Worm (Caenorhabditis elegans): ENCODE measurements around the gene K09C8.9.

K09C8.9 gene

DNA sequence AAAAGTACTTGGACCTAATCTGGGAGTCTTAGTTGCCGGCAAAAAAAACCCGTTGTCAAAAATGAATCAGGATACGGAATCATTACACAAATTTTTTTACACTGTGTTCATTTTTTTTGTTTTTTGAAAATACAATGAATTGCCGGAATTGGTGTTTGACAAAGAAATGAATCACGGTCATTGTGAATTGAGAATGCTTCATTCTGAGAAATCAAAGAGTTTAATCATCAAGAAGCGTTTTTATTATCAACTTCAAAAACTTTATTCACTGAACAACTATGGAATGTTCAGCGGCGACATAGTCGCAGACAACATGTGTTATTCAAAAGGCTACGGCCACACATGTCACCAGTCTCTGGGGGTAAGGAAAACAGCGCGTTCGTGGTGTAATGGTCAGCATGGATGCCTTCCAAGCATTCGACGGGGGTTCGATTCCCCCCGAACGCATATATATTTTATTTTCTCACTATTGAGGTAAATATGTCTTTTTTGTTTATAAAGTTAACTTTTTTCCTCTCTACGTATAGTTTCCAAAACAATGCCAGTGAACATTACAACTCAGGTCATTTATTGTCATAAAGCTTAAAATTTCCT is 4.0 kb downstream of the K09C8.9 start, which contains the start of gene nas-10 (continued):
- TF ChIP-seq mel-28 (tag; optimal IDR thresholded peaks at IDR 0.05; ENCODE audit: borderline replicate concordance): peak; percentile 40
- no peak for TF ChIP-seq attf-3 (GFP tag; conservative IDR thresholded peaks at IDR 0.05)
- peak; percentile 87 to 91 for TF ChIP-seq rec-8 (tag; optimal IDR thresholded peaks at IDR 0.05)
- TF ChIP-seq ama-1 (optimal IDR thresholded peaks at IDR 0.05): no peak
- no peak for TF ChIP-seq ama-1 (GFP tag; optimal IDR thresholded peaks at IDR 0.05)
- TF ChIP-seq F55B11.4 (tag; optimal IDR thresholded peaks at IDR 0.05; ENCODE audit: borderline replicate concordance, insufficient read depth): no peak
- TF ChIP-seq tlf-1 (GFP tag; optimal IDR thresholded peaks at IDR 0.05): no peak
- peak; percentile 85 for TF ChIP-seq pbrm-1 (GFP tag; IDR thresholded peaks at IDR 0.05)
- TF ChIP-seq madf-10 (tag; optimal IDR thresholded peaks at IDR 0.05): peak; percentile 83
- TF ChIP-seq snpc-1.3 (tag; optimal IDR thresholded peaks at IDR 0.05; ENCODE audit: insufficient read depth): no peak
- TF ChIP-seq F22D6.2 (tag; optimal IDR thresholded peaks at IDR 0.05): no peak
- no peak for TF ChIP-seq zfh-2 (GFP tag; conservative IDR thresholded peaks at IDR 0.05)
- TF ChIP-seq snpc-1.1 (tag; optimal IDR thresholded peaks at IDR 0.05; ENCODE audit: insufficient read depth): peak; percentile 58
- no peak for TF ChIP-seq nhr-120 (GFP tag; IDR thresholded peaks at IDR 0.05)
- no peak for TF ChIP-seq madf-8 (GFP tag; conservative IDR thresholded peaks at IDR 0.05)
- TF ChIP-seq ets-4 (GFP tag; optimal IDR thresholded peaks at IDR 0.05): peak; percentile 56
- TF ChIP-seq bed-2 (GFP tag; IDR thresholded peaks at IDR 0.05): no peak
- TF ChIP-seq T07F8.4 (tag; optimal IDR thresholded peaks at IDR 0.05): peak; percentile 39
- peak; percentile 64 for TF ChIP-seq B0035.1 (tag; optimal IDR thresholded peaks at IDR 0.05)
- peak; percentile 83 for TF ChIP-seq snpc-4 (GFP tag; optimal IDR thresholded peaks at IDR 0.05)
- peak in 1 of 4 experiments; percentile 78 for TF ChIP-seq snpc-4 (tag; optimal IDR thresholded peaks at IDR 0.05)
- TF ChIP-seq hlh-12 (tag; optimal IDR thresholded peaks at IDR 0.05): peak; percentile 34
- TF ChIP-seq sea-2 (GFP tag; IDR thresholded peaks at IDR 0.05): no peak
- TF ChIP-seq nhr-179 (tag; optimal IDR thresholded peaks at IDR 0.05): peak; percentile 64
- 0 out of 2 replicates have a peak, but pooled peaks have one; percentile 10 for TF ChIP-seq lir-1 (GFP tag; conservative IDR thresholded peaks at IDR 0.05)
- peak; percentile 87 for TF ChIP-seq snpc-3.4 (tag; optimal IDR thresholded peaks at IDR 0.05)
- no peak; the same call in 1 of the 2 replicates for TF ChIP-seq mcd-1 (GFP tag; IDR thresholded peaks at IDR 0.05)
- TF ChIP-seq K11D2.4 (GFP tag; IDR thresholded peaks at IDR 0.05): 0 out of 2 replicates have a peak, but pooled peaks have one; percentile 45
- no peak for TF ChIP-seq xnd-1 (tag; optimal IDR thresholded peaks at IDR 0.05)
- TF ChIP-seq cebp-1 (GFP tag; IDR thresholded peaks at IDR 0.05): no peak; the same call in 1 of the 2 replicates
- TF ChIP-seq cebp-1 (tag; optimal IDR thresholded peaks at IDR 0.05): no peak
- TF ChIP-seq let-526 (GFP tag; IDR thresholded peaks at IDR 0.05): peak; percentile 81
- TF ChIP-seq ztf-6 (GFP tag; IDR thresholded peaks at IDR 0.05): no peak
- TF ChIP-seq ceh-91 (GFP tag; IDR thresholded peaks at IDR 0.05): no peak
- 0 out of 2 replicates have a peak, but pooled peaks have one; percentile 25 for TF ChIP-seq aptf-2 (GFP tag; conservative IDR thresholded peaks at IDR 0.05)
- peak; percentile 89 for TF ChIP-seq die-1 (tag; optimal IDR thresholded peaks at IDR 0.05)
- TF ChIP-seq sdz-38 (tag; optimal IDR thresholded peaks at IDR 0.05): no peak
- no peak for TF ChIP-seq lsl-1 (GFP tag; optimal IDR thresholded peaks at IDR 0.05)

DNA sequence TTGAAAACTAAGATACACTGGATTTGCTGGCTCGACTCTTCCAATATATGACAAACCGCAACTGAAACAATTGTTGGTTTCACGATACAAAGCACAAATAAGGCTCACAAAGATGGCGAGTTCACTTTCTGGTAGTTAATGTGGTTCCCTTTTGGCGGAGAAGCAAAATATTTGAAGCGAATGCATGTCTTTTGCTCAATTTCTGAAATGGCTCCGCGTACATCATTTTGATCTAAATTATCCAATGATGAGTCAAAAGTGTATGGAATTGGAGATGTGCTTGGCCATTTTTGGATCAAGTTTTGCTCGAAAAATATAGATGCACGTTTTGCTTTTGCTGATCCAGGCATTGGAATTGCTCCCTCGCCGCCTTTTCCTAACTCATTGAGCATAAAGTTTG is 5.9 kb downstream of the K09C8.9 start:
- no peak for TF ChIP-seq Y56A3A.18 (GFP tag; IDR thresholded peaks at IDR 0.05)
- no peak for TF ChIP-seq ceh-40 (GFP tag; IDR thresholded peaks at IDR 0.05)
- no peak for TF ChIP-seq Y95B8A.8 (GFP tag; IDR thresholded peaks at IDR 0.05)

Measured in whole organism, young adult.